Worm (Caenorhabditis elegans) whole organism, young adult: ENCODE results near the gene Y54G2A.18.

Experiments used
- F10E7.11 ChIP-seq: sonication (generic microtip); optimal IDR thresholded peaks from 2 replicates; lab custom pipeline; 2017; ENCODE audit warnings: mild to moderate bottlenecking, missing genetic modification characterization, moderate library complexity, missing compliant biosample characterization
- F39B2.1 ChIP-seq: fragments of 200-800 bp; sonication (Bioruptor generic); IDR thresholded peaks from 2 replicates; pipeline ENCODE4 v1.3.6; 2022; ENCODE audit warnings: missing genetic modification reagents, missing genetic modification characterization, missing compliant biosample characterization
- F49E8.2 ChIP-seq: sonication (generic microtip); optimal IDR thresholded peaks from 3 replicates; lab custom pipeline; 2017; ENCODE audit warnings: missing genetic modification characterization, mild to moderate bottlenecking, missing compliant biosample characterization, antibody characterized with exemption, moderate library complexity; ENCODE audit not compliant: insufficient read depth
- F57C9.4 ChIP-seq: sonication (generic microtip); optimal IDR thresholded peaks from 2 replicates; lab custom pipeline; 2017; ENCODE audit warnings: mild to moderate bottlenecking, missing genetic modification characterization, missing compliant biosample characterization
- T07F8.4 ChIP-seq: sonication (generic microtip); optimal IDR thresholded peaks from 2 replicates; lab custom pipeline; 2016; ENCODE audit warnings: mild to moderate bottlenecking, missing genetic modification characterization, moderate library complexity, missing compliant biosample characterization
- Y56A3A.18 ChIP-seq: fragments of 200-800 bp; sonication (Bioruptor generic); IDR thresholded peaks from 2 replicates; pipeline ENCODE4 v1.3.6; 2022; ENCODE audit warnings: missing genetic modification reagents, missing genetic modification characterization, missing compliant biosample characterization
- Y67H2A.10 ChIP-seq: fragments of 200-800 bp; sonication (Bioruptor generic); conservative IDR thresholded peaks from 2 replicates; pipeline ENCODE4 v1.3.6; 2022; ENCODE audit warnings: missing genetic modification reagents, missing genetic modification characterization, missing compliant biosample characterization
- ama-1 ChIP-seq, 3 experiments: fragments of 150-350 bp in 1 of 3; sonication (generic microtip) in 2 of 3; optimal IDR thresholded peaks; 2 replicates each; lab custom pipeline; 2014 to 2018; ENCODE audit warnings: missing biosample characterization in 2 of 3, missing genetic modification characterization in 2 of 3, missing genetic modification reagents in 2 of 3
- atf-7 ChIP-seq: sonication (generic microtip); optimal IDR thresholded peaks from 2 replicates; lab custom pipeline; 2017; ENCODE audit warnings: mild to moderate bottlenecking, missing genetic modification characterization, missing compliant biosample characterization
- attf-5 ChIP-seq: fragments of 200-800 bp; sonication (Bioruptor generic); optimal IDR thresholded peaks from 2 replicates; lab custom pipeline; 2018; ENCODE audit warnings: mild to moderate bottlenecking, missing genetic modification characterization, missing compliant biosample characterization
- bed-1 ChIP-seq: fragments of 200-800 bp; sonication (Bioruptor generic); IDR thresholded peaks from 2 replicates; pipeline ENCODE4 v1.3.6; 2022; ENCODE audit warnings: missing genetic modification reagents, missing genetic modification characterization, missing compliant biosample characterization
- ccch-3 ChIP-seq: fragments of 200-800 bp; sonication (Bioruptor generic); optimal IDR thresholded peaks from 2 replicates; lab custom pipeline; 2018; ENCODE audit warnings: mild to moderate bottlenecking, missing genetic modification characterization, missing compliant biosample characterization
- cebp-1 ChIP-seq, 2 experiments: fragments of 200-800 bp in 1 of 2; sonication (Bioruptor generic) in 1 of 2; sonication (generic microtip) in 1 of 2; IDR thresholded peaks in 1 of 2; optimal IDR thresholded peaks in 1 of 2; 2 replicates each; pipeline versions ENCODE4 v1.3.6 to Lab custom; 2017 to 2022; ENCODE audit warnings: missing compliant biosample characterization in 2 of 2, missing genetic modification characterization in 2 of 2, mild to moderate bottlenecking in 1 of 2, missing genetic modification reagents in 1 of 2, moderate library complexity in 1 of 2
- cebp-2 ChIP-seq: fragments of 200-800 bp; sonication (Bioruptor generic); IDR thresholded peaks from 2 replicates; pipeline ENCODE4 v1.3.6; 2022; ENCODE audit warnings: missing genetic modification characterization, missing compliant biosample characterization
- ceh-40 ChIP-seq: fragments of 200-800 bp; sonication (Bioruptor generic); IDR thresholded peaks from 2 replicates; pipeline ENCODE4 v1.3.6; 2022; ENCODE audit warnings: missing genetic modification characterization, missing compliant biosample characterization
- dox-1 ChIP-seq: fragments of 200-800 bp; sonication (Bioruptor generic); IDR thresholded peaks from 2 replicates; pipeline ENCODE4 v1.3.6; 2022; ENCODE audit warnings: missing genetic modification reagents, missing genetic modification characterization, missing compliant biosample characterization
- hlh-12 ChIP-seq: sonication (generic microtip); optimal IDR thresholded peaks from 2 replicates; lab custom pipeline; 2016; ENCODE audit warnings: missing genetic modification characterization, missing compliant biosample characterization
- hlh-26 ChIP-seq: fragments of 200-800 bp; sonication (Bioruptor generic); conservative IDR thresholded peaks from 2 replicates; pipeline ENCODE4 v1.3.6; 2022; ENCODE audit warnings: missing genetic modification reagents, missing genetic modification characterization, missing compliant biosample characterization
- lsl-1 ChIP-seq: fragments of 200-800 bp; sonication (Bioruptor generic); optimal IDR thresholded peaks from 2 replicates; lab custom pipeline; 2018; ENCODE audit warnings: mild to moderate bottlenecking, missing genetic modification characterization, moderate library complexity, missing compliant biosample characterization
- nfyb-1 ChIP-seq: fragments of 200-800 bp; sonication (Bioruptor generic); IDR thresholded peaks from 2 replicates; pipeline ENCODE4 v1.3.6; 2022; ENCODE audit warnings: missing genetic modification reagents, missing genetic modification characterization, missing compliant biosample characterization
- nhr-120 ChIP-seq: fragments of 200-800 bp; sonication (Bioruptor generic); IDR thresholded peaks from 2 replicates; pipeline ENCODE4 v1.3.6; 2022; ENCODE audit warnings: missing genetic modification characterization, missing compliant biosample characterization
- nhr-179 ChIP-seq: sonication (generic microtip); optimal IDR thresholded peaks from 2 replicates; lab custom pipeline; 2016; ENCODE audit warnings: mild to moderate bottlenecking, missing genetic modification characterization, missing compliant biosample characterization
- nhr-80 ChIP-seq: sonication (generic microtip); optimal IDR thresholded peaks from 2 replicates; lab custom pipeline; 2016; ENCODE audit warnings: missing genetic modification characterization, missing compliant biosample characterization
- pha-4 ChIP-seq: fragments of 150-350 bp; sonication (generic microtip); optimal IDR thresholded peaks from 2 replicates; lab custom pipeline; 2014; ENCODE audit warnings: missing biosample characterization, missing genetic modification reagents, missing genetic modification characterization
- rcor-1 ChIP-seq: fragments of 200-800 bp; sonication (Bioruptor generic); IDR thresholded peaks from 2 replicates; pipeline ENCODE4 v1.3.6; 2022; ENCODE audit warnings: missing genetic modification reagents, missing genetic modification characterization, missing compliant biosample characterization
- rpc-1 ChIP-seq, 2 experiments: fragments of 150-350 bp in 1 of 2; sonication (generic microtip) in 1 of 2; optimal IDR thresholded peaks; 2 replicates each; lab custom pipeline; 2014 to 2018; ENCODE audit warnings: missing biosample characterization in 1 of 2, missing genetic modification characterization in 1 of 2, missing genetic modification reagents in 1 of 2, missing genotype in 1 of 2
- sea-2 ChIP-seq: fragments of 200-800 bp; sonication (Bioruptor generic); IDR thresholded peaks from 2 replicates; pipeline ENCODE4 v1.3.6; 2022; ENCODE audit warnings: missing genetic modification characterization, missing compliant biosample characterization
- snpc-1.1 ChIP-seq: sonication (generic microtip); optimal IDR thresholded peaks from 2 replicates; lab custom pipeline; 2017; ENCODE audit warnings: missing genetic modification characterization, mild to moderate bottlenecking, missing compliant biosample characterization, antibody characterized with exemption, moderate library complexity, missing genotype, missing genetic modification reagents; ENCODE audit not compliant: insufficient read depth
- sptf-2 ChIP-seq: fragments of 200-800 bp; sonication (Bioruptor generic); optimal IDR thresholded peaks from 2 replicates; lab custom pipeline; 2018; ENCODE audit warnings: mild to moderate bottlenecking, missing genetic modification characterization, missing compliant biosample characterization
- unc-130 ChIP-seq: sonication (generic microtip); optimal IDR thresholded peaks from 2 replicates; lab custom pipeline; 2016; ENCODE audit warnings: missing genetic modification reagents, missing genetic modification characterization, missing compliant biosample characterization
- xnd-1 ChIP-seq: sonication (generic microtip); optimal IDR thresholded peaks from 2 replicates; lab custom pipeline; 2016; ENCODE audit warnings: missing genotype, missing genetic modification reagents, missing genetic modification characterization, missing compliant biosample characterization
- zfh-2 ChIP-seq: fragments of 200-800 bp; sonication (Bioruptor generic); conservative IDR thresholded peaks from 2 replicates; pipeline ENCODE4 v1.3.6; 2022; ENCODE audit warnings: missing genetic modification reagents, missing genetic modification characterization, missing compliant biosample characterization
- ztf-18 ChIP-seq: sonication (generic microtip); optimal IDR thresholded peaks from 2 replicates; lab custom pipeline; 2016; ENCODE audit warnings: missing genotype, mild to moderate bottlenecking, missing genetic modification characterization, missing compliant biosample characterization
- ztf-28 ChIP-seq: fragments of 200-800 bp; sonication (Bioruptor generic); IDR thresholded peaks from 2 replicates; pipeline ENCODE4 v1.3.6; 2022; ENCODE audit warnings: missing genetic modification reagents, missing genetic modification characterization, missing compliant biosample characterization
- ztf-3 ChIP-seq: fragments of 200-800 bp; sonication (Bioruptor generic); optimal IDR thresholded peaks from 2 replicates; lab custom pipeline; 2018; ENCODE audit warnings: mild to moderate bottlenecking, missing genetic modification characterization, missing compliant biosample characterization

Gene Y54G2A.18

ce11 chrIV:2892395-2892786 lies at the start of gene Y54G2A.18:
Gene Y54G2A.18, minus strand, starts transcription at chrIV:2892495.
- TF ChIP-seq bed-1 (GFP tag; lab: Robert Waterston, UW) (no peak), atf-7 (no peak), nhr-80 (peak; percentile 22)
- TF ChIP-seq, all 124 proteins: peak for 1

- TF ChIP-seq lsl-1 (GFP tag; lab: Kevin White, UChicago) (no peak), nhr-120 (GFP tag; lab: Robert Waterston, UW) (no peak), T07F8.4 (no peak), nfyb-1 (GFP tag; lab: Robert Waterston, UW) (no peak), snpc-1.1 (tag; lab: Kevin White, UChicago) (no peak), cebp-2 (GFP tag; lab: Robert Waterston, UW) (no peak), F49E8.2 (tag; lab: Kevin White, UChicago) (no peak), ceh-40 (no peak), ztf-28 (GFP tag; lab: Robert Waterston, UW) (no peak), ama-1 (optimal IDR thresholded peaks at IDR 0.05; lab: Kevin White, UChicago) (no peak), ama-1 (GFP tag; optimal IDR thresholded peaks at IDR 0.05; lab: Kevin White, UChicago) (no peak), nhr-179 (tag; lab: Kevin White, UChicago) (no peak), F57C9.4 (tag; lab: Kevin White, UChicago) (no peak), sptf-2 (no peak)
Measured at ce11 chrIV:2935194-2935593, 42.9 kb upstream of the Y54G2A.18 start.

- TF ChIP-seq zfh-2 (GFP tag; lab: Robert Waterston, UW) (peak; percentile 78), sea-2 (GFP tag; lab: Robert Waterston, UW) (no peak), dox-1 (0 out of 2 replicates have a peak, but pooled peaks have one; percentile 19), ccch-3 (no peak), cebp-1 (GFP tag; IDR thresholded peaks at IDR 0.05; lab: Robert Waterston, UW) (no peak), cebp-1 (tag; optimal IDR thresholded peaks at IDR 0.05; lab: Kevin White, UChicago) (no peak), hlh-12 (tag; lab: Kevin White, UChicago) (no peak), ztf-18 (tag; lab: Kevin White, UChicago) (peak; percentile 40), unc-130 (GFP tag; lab: Kevin White, UChicago) (no peak), hlh-26 (GFP tag; lab: Robert Waterston, UW) (no peak), pha-4 (tag; lab: Kevin White, UChicago) (no peak), F57C9.4 (tag; lab: Kevin White, UChicago) (no peak), Y67H2A.10 (GFP tag; lab: Robert Waterston, UW) (no peak), rcor-1 (no peak), attf-5 (GFP tag; lab: Kevin White, UChicago) (peak; percentile 3), atf-7 (no peak), nhr-80 (peak; percentile 35), xnd-1 (no peak), sptf-2 (no peak), F39B2.1 (GFP tag; lab: Robert Waterston, UW) (no peak), rpc-1 (optimal IDR thresholded peaks at IDR 0.05; lab: Kevin White, UChicago) (no peak), rpc-1 (tag; optimal IDR thresholded peaks at IDR 0.05; lab: Kevin White, UChicago) (no peak), Y56A3A.18 (GFP tag; lab: Robert Waterston, UW) (no peak), ama-1 (optimal IDR thresholded peaks at IDR 0.05; lab: Kevin White, UChicago) (no peak), ama-1 (GFP tag; optimal IDR thresholded peaks at IDR 0.05; lab: Kevin White, UChicago) (no peak), ztf-3 (no peak), F10E7.11 (tag; lab: Kevin White, UChicago) (no peak)
Measured at ce11 chrIV:2931228-2931627, 38.9 kb upstream of the Y54G2A.18 start, which contains the start of gene samt-1. Gene samt-1, plus strand, starts transcription at chrIV:2931403.
